Fruit fly (Drosophila melanogaster) whole organism, embryonic: ENCODE data around the gene Adgf-C.

Experiments used
- Bgb ChIP-seq: fragments of 200-800 bp; sonication (Bioruptor generic); IDR thresholded peaks from 2 replicates; pipeline ENCODE4 v1.3.6; 2022; ENCODE audit warnings: missing biosample characterization, missing genetic modification characterization; ENCODE audit not compliant: partially characterized antibody
- CG10654 ChIP-seq: fragments of 200-800 bp; sonication (Bioruptor generic); optimal IDR thresholded peaks from 2 replicates; lab custom pipeline; 2016; ENCODE audit warnings: missing biosample characterization, missing genetic modification characterization
- CG12155 ChIP-seq: fragments of 200-800 bp; sonication (Bioruptor generic); optimal IDR thresholded peaks from 3 replicates; lab custom pipeline; 2016; ENCODE audit warnings: missing biosample characterization, missing genetic modification characterization
- CG15073 ChIP-seq: fragments of 200-800 bp; sonication (Bioruptor generic); optimal IDR thresholded peaks from 2 replicates; lab custom pipeline; 2016; ENCODE audit warnings: missing biosample characterization, missing genetic modification characterization
- CG15269 ChIP-seq: fragments of 200-800 bp; sonication (Bioruptor generic); optimal IDR thresholded peaks from 2 replicates; lab custom pipeline; 2018; ENCODE audit warnings: missing biosample characterization, mild to moderate bottlenecking, missing genetic modification characterization, moderate library complexity
- CG15514 ChIP-seq: fragments of 200-800 bp; sonication (Bioruptor generic); optimal IDR thresholded peaks from 3 replicates; lab custom pipeline; 2017; ENCODE audit warnings: missing biosample characterization, missing genetic modification characterization, mild to moderate bottlenecking, moderate library complexity, missing genetic modification reagents
- CG1602 ChIP-seq: fragments of 200-800 bp; sonication (Bioruptor generic); optimal IDR thresholded peaks from 3 replicates; lab custom pipeline; 2016; ENCODE audit warnings: missing biosample characterization, missing genetic modification characterization
- CG16863 ChIP-seq: fragments of 200-800 bp; sonication (Bioruptor generic); optimal IDR thresholded peaks from 3 replicates; lab custom pipeline; 2016; ENCODE audit warnings: missing biosample characterization, missing genetic modification characterization
- CG1832 ChIP-seq: fragments of 200-800 bp; sonication (Bioruptor generic); optimal IDR thresholded peaks from 2 replicates; lab custom pipeline; 2017; ENCODE audit warnings: missing biosample characterization, mild to moderate bottlenecking, missing genetic modification characterization, inconsistent platforms
- CG32772 ChIP-seq: fragments of 200-800 bp; sonication (Bioruptor generic); IDR thresholded peaks from 2 replicates; pipeline ENCODE4 v1.3.6; 2022; ENCODE audit warnings: missing biosample characterization, missing genetic modification characterization
- CG33557 ChIP-seq: fragments of 200-800 bp; sonication (Bioruptor generic); optimal IDR thresholded peaks from 2 replicates; lab custom pipeline; 2019; ENCODE audit warnings: missing biosample characterization, mild to moderate bottlenecking, missing genetic modification characterization, moderate library complexity
- CG34376 ChIP-seq: fragments of 200-800 bp; sonication (Bioruptor generic); optimal IDR thresholded peaks from 2 replicates; lab custom pipeline; 2018; ENCODE audit warnings: missing biosample characterization, mild to moderate bottlenecking, missing genetic modification characterization
- CG3838 ChIP-seq: fragments of 200-800 bp; sonication (Bioruptor generic); optimal IDR thresholded peaks from 3 replicates; lab custom pipeline; 2016; ENCODE audit warnings: missing biosample characterization, missing genetic modification characterization
- CG3847 ChIP-seq: fragments of 200-800 bp; sonication (Bioruptor generic); IDR thresholded peaks from 2 replicates; pipeline ENCODE4 v1.3.6; 2022; ENCODE audit warnings: missing biosample characterization, missing genetic modification characterization
- CG5245 ChIP-seq: fragments of 200-800 bp; sonication (Bioruptor generic); optimal IDR thresholded peaks from 3 replicates; lab custom pipeline; 2016; ENCODE audit warnings: missing biosample characterization, missing genetic modification characterization
- CG6683 ChIP-seq: fragments of 200-800 bp; sonication (Bioruptor generic); optimal IDR thresholded peaks from 2 replicates; lab custom pipeline; 2017; ENCODE audit warnings: missing biosample characterization, mild to moderate bottlenecking, missing genetic modification characterization, missing genetic modification reagents
- CG7372 ChIP-seq: fragments of 200-800 bp; sonication (Bioruptor generic); IDR thresholded peaks from 2 replicates; pipeline ENCODE4 v1.3.6; 2022; ENCODE audit warnings: missing biosample characterization, missing genetic modification characterization
- CG8089 ChIP-seq: fragments of 200-800 bp; sonication (Bioruptor generic); optimal IDR thresholded peaks from 3 replicates; lab custom pipeline; 2016; ENCODE audit warnings: missing biosample characterization, missing genetic modification characterization
- CG9609 ChIP-seq: fragments of 200-800 bp; sonication (Bioruptor generic); optimal IDR thresholded peaks from 3 replicates; lab custom pipeline; 2016; ENCODE audit warnings: missing biosample characterization, missing genetic modification characterization
- Dad ChIP-seq: fragments of 200-800 bp; sonication (Bioruptor generic); optimal IDR thresholded peaks from 3 replicates; lab custom pipeline; 2016; ENCODE audit warnings: missing biosample characterization, missing genetic modification characterization
- Dip3 ChIP-seq: fragments of 200-800 bp; sonication (Bioruptor generic); optimal IDR thresholded peaks from 3 replicates; lab custom pipeline; 2016; ENCODE audit warnings: missing biosample characterization, missing genetic modification characterization
- Fer2 ChIP-seq: fragments of 200-800 bp; sonication (Bioruptor generic); optimal IDR thresholded peaks from 2 replicates; lab custom pipeline; 2018; ENCODE audit warnings: missing biosample characterization, mild to moderate bottlenecking, missing genetic modification characterization, moderate library complexity
- GATAe ChIP-seq: fragments of 200-800 bp; sonication (Bioruptor generic); conservative IDR thresholded peaks from 2 replicates; pipeline ENCODE4 v1.3.6; 2022; ENCODE audit warnings: missing biosample characterization, missing genetic modification characterization
- HHEX ChIP-seq: fragments of 200-800 bp; sonication (Bioruptor generic); optimal IDR thresholded peaks from 3 replicates; lab custom pipeline; 2017; ENCODE audit warnings: missing biosample characterization, mild to moderate bottlenecking, missing genetic modification characterization, missing genetic modification reagents
- HLHmδ ChIP-seq: fragments of 200-800 bp; sonication (Bioruptor generic); optimal IDR thresholded peaks from 2 replicates; lab custom pipeline; 2018; ENCODE audit warnings: missing biosample characterization, mild to moderate bottlenecking, missing genetic modification characterization, moderate library complexity
- Hmr ChIP-seq: fragments of 200-800 bp; sonication (Bioruptor generic); optimal IDR thresholded peaks from 3 replicates; lab custom pipeline; 2017; ENCODE audit warnings: mild to moderate bottlenecking, missing biosample characterization, missing genetic modification reagents, missing genetic modification characterization
- Hmx ChIP-seq: fragments of 200-800 bp; sonication (Bioruptor generic); optimal IDR thresholded peaks from 2 replicates; lab custom pipeline; 2016; ENCODE audit warnings: missing biosample characterization, missing genetic modification characterization
- Mad ChIP-seq: fragments of 200-800 bp; sonication (Bioruptor generic); optimal IDR thresholded peaks from 2 replicates; lab custom pipeline; 2016; ENCODE audit warnings: missing biosample characterization, missing genetic modification characterization
- Max ChIP-seq: fragments of 200-800 bp; sonication (Bioruptor generic); optimal IDR thresholded peaks from 2 replicates; lab custom pipeline; 2016; ENCODE audit warnings: missing biosample characterization, mild to moderate bottlenecking, missing genetic modification characterization
- Mes4 ChIP-seq: fragments of 200-800 bp; sonication (Bioruptor generic); optimal IDR thresholded peaks from 2 replicates; lab custom pipeline; 2016; ENCODE audit warnings: missing biosample characterization, missing genetic modification characterization
- Nf-YA ChIP-seq: fragments of 200-800 bp; sonication (Bioruptor generic); IDR thresholded peaks from 2 replicates; pipeline ENCODE4 v1.3.6; 2022; ENCODE audit warnings: missing biosample characterization, missing genetic modification characterization
- btn ChIP-seq: fragments of 200-800 bp; sonication (Bioruptor generic); optimal IDR thresholded peaks from 2 replicates; lab custom pipeline; 2016; ENCODE audit warnings: missing biosample characterization, missing genetic modification characterization
- dimm ChIP-seq: fragments of 200-800 bp; sonication (Bioruptor generic); IDR thresholded peaks from 2 replicates; pipeline ENCODE4 v1.3.6; 2022; ENCODE audit warnings: missing biosample characterization, missing genetic modification characterization
- dm ChIP-seq: fragments of 200-800 bp; sonication (Bioruptor generic); optimal IDR thresholded peaks from 3 replicates; lab custom pipeline; 2016; ENCODE audit warnings: missing biosample characterization, missing genetic modification characterization
- fru ChIP-seq: fragments of >200 bp; optimal IDR thresholded peaks from 2 replicates; lab custom pipeline; 2017
- gce ChIP-seq: fragments of 200-800 bp; sonication (Bioruptor generic); IDR thresholded peaks from 3 replicates; pipeline ENCODE4 v1.3.6; 2022; ENCODE audit warnings: missing biosample characterization, missing genetic modification characterization
- gcm ChIP-seq: fragments of 200-800 bp; sonication (Bioruptor generic); optimal IDR thresholded peaks from 2 replicates; lab custom pipeline; 2019; ENCODE audit warnings: missing biosample characterization, mild to moderate bottlenecking, missing genetic modification characterization, moderate library complexity
- hkb ChIP-seq, 2 experiments: fragments of 200-800 bp in 1 of 2; fragments of >200 bp in 1 of 2; sonication (Bioruptor generic) in 1 of 2; IDR thresholded peaks in 1 of 2; optimal IDR thresholded peaks in 1 of 2; 2 replicates each; pipeline versions ENCODE4 v1.3.6 to Lab custom; 2017 to 2022; ENCODE audit warnings: missing biosample characterization in 1 of 2, missing genetic modification characterization in 1 of 2
- jing ChIP-seq: fragments of 200-800 bp; sonication (Bioruptor generic); optimal IDR thresholded peaks from 2 replicates; lab custom pipeline; 2018; ENCODE audit warnings: missing biosample characterization, mild to moderate bottlenecking, missing genetic modification characterization
- lbe ChIP-seq: fragments of 200-800 bp; sonication (Bioruptor generic); optimal IDR thresholded peaks from 2 replicates; lab custom pipeline; 2016; ENCODE audit warnings: missing biosample characterization, mild to moderate bottlenecking, missing genetic modification characterization
- maf-S ChIP-seq: fragments of 200-800 bp; sonication (Bioruptor generic); optimal IDR thresholded peaks from 2 replicates; lab custom pipeline; 2016; ENCODE audit warnings: missing biosample characterization, missing genetic modification characterization
- odd ChIP-seq: fragments of 200-800 bp; sonication (Bioruptor generic); optimal IDR thresholded peaks from 2 replicates; lab custom pipeline; 2017; ENCODE audit warnings: missing biosample characterization, mild to moderate bottlenecking, missing genetic modification characterization
- phol ChIP-seq: fragments of 200-800 bp; sonication (Bioruptor generic); optimal IDR thresholded peaks from 3 replicates; lab custom pipeline; 2018; ENCODE audit warnings: missing biosample characterization, mild to moderate bottlenecking, missing genetic modification characterization, moderate library complexity
- schlank ChIP-seq: fragments of 200-800 bp; sonication (Bioruptor generic); optimal IDR thresholded peaks from 2 replicates; lab custom pipeline; 2018; ENCODE audit warnings: missing biosample characterization, mild to moderate bottlenecking, missing genetic modification characterization
- sens-2 ChIP-seq: fragments of 200-800 bp; sonication (Bioruptor generic); IDR thresholded peaks from 2 replicates; pipeline ENCODE4 v1.3.6; 2022; ENCODE audit warnings: missing biosample characterization, missing genetic modification characterization
- stc ChIP-seq: fragments of 200-800 bp; sonication (Bioruptor generic); IDR thresholded peaks from 2 replicates; pipeline ENCODE4 v1.3.6; 2022; ENCODE audit warnings: missing biosample characterization, missing genetic modification characterization
- trh ChIP-seq: fragments of 200-800 bp; sonication (Bioruptor generic); optimal IDR thresholded peaks from 2 replicates; lab custom pipeline; 2016; ENCODE audit warnings: missing biosample characterization, missing genetic modification characterization
- wek ChIP-seq: fragments of 200-800 bp; sonication (Bioruptor generic); optimal IDR thresholded peaks from 3 replicates; lab custom pipeline; 2018; ENCODE audit warnings: missing biosample characterization, mild to moderate bottlenecking, missing genetic modification characterization, moderate library complexity
- zfh2 ChIP-seq: fragments of 200-800 bp; sonication (Bioruptor generic); optimal IDR thresholded peaks from 2 replicates; lab custom pipeline; 2016; ENCODE audit warnings: missing biosample characterization, missing genetic modification characterization

Gene Adgf-C

DNA sequence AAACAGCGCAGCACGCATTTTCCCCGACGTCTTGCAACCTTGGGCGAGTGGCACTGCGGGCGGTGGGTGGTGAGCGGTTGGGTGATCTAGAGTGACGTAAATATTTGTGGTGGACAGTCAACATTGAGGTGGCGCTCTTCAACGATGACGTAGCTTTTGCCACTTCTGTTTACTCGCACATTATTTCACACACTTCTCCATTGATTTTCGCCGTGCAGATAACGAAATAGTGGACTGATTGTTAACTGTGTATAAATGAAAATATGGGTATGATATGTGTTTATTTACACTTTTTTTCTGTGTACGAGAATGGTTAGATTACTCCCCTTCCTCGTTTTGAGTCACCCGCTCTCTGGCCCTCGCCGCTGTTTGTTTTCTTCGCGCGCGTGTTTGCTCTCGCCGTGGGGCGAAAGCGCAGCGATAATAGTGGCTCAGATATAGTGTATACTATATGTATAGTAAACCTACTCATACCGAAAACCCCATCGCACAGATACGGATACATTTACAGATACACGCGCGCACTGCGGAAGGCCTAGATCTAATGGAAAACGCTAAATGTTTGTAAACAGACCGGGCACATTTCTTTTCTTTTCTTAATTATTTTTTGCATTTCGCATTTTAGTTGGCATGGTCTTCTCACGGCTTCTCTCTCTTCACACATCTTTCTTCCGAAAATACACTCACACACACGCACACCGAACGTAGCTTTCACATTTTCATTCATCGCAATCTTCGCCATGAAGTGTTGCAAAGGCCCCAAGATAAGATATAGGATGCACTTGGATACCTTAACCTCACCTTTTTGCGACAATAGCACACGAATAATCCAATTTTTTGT, 20.0 kb upstream of the Adgf-C start, which contains the start of gene omd (continued):
- TF ChIP-seq CG15514 (GFP tag; lab: Kevin White, UChicago) (no peak), stc (GFP tag; lab: Robert Waterston, UW) (no peak), Hmx (GFP tag; lab: Kevin White, UChicago) (no peak), CG32772 (GFP tag; lab: Robert Waterston, UW) (peak; percentile 21; the same call in 1 of the 2 replicates), jing (GFP tag; lab: Kevin White, UChicago) (no peak), HLHmδ (GFP tag; lab: Kevin White, UChicago) (peak; percentile 30), CG3847 (0 out of 2 replicates have a peak, but pooled peaks have one; percentile 15), Dip3 (no peak), lbe (GFP tag; lab: Kevin White, UChicago) (no peak), maf-S (GFP tag; lab: Kevin White, UChicago) (peak; percentile 56), gce (peak; percentile 67; the same call in 1 of the 3 replicates), Mes4 (GFP tag; lab: Kevin White, UChicago) (peak; percentile 45), CG15269 (tag; lab: Kevin White, UChicago) (no peak), CG7372 (GFP tag; lab: Robert Waterston, UW) (no peak), CG10654 (GFP tag; lab: Kevin White, UChicago) (peak; percentile 5), gcm (GFP tag; lab: Kevin White, UChicago) (no peak), CG6683 (peak; percentile 74), phol (tag; lab: Kevin White, UChicago) (no peak), HHEX (GFP tag; lab: Kevin White, UChicago) (peak; percentile 66), dm (no peak), Nf-YA (GFP tag; lab: Robert Waterston, UW) (peak; percentile 68; the same call in 1 of the 2 replicates), Mad (GFP tag; lab: Kevin White, UChicago) (peak; percentile 56), wek (GFP tag; lab: Kevin White, UChicago) (peak; percentile 80), odd (GFP tag; lab: Kevin White, UChicago) (no peak), btn (GFP tag; lab: Kevin White, UChicago) (peak; percentile 63), CG1602 (GFP tag; lab: Kevin White, UChicago) (peak; percentile 19), Hmr (GFP tag; lab: Kevin White, UChicago) (peak; percentile 83), trh (GFP tag; lab: Kevin White, UChicago) (peak; percentile 71), hkb (optimal IDR thresholded peaks at IDR 0.05; lab: Kevin White, UChicago) (no peak), hkb (GFP tag; IDR thresholded peaks at IDR 0.05; lab: Robert Waterston, UW) (peak; percentile 77), CG16863 (GFP tag; lab: Kevin White, UChicago) (peak; percentile 54), CG15073 (GFP tag; lab: Kevin White, UChicago) (no peak), CG3838 (GFP tag; lab: Kevin White, UChicago) (peak; percentile 27), CG1832 (GFP tag; lab: Kevin White, UChicago) (no peak), sens-2 (0 out of 2 replicates have a peak, but pooled peaks have one; percentile 30), CG12155 (peak; percentile 8), Dad (GFP tag; lab: Kevin White, UChicago) (peak; percentile 22), dimm (no peak), Max (GFP tag; lab: Kevin White, UChicago) (peak; percentile 31), schlank (tag; lab: Kevin White, UChicago) (peak; percentile 58), zfh2 (peak; percentile 10), CG33557 (GFP tag; lab: Kevin White, UChicago) (peak; percentile 65), CG8089 (GFP tag; lab: Kevin White, UChicago) (peak; percentile 37), CG9609 (GFP tag; lab: Kevin White, UChicago) (peak; percentile 17), GATAe (GFP tag; lab: Robert Waterston, UW) (no peak), CG34376 (GFP tag; lab: Kevin White, UChicago) (peak; percentile 96), Bgb (GFP tag; lab: Robert Waterston, UW) (0 out of 2 replicates have a peak, but pooled peaks have one; percentile 15), fru (lab: Kevin White, UChicago) (no peak), Fer2 (tag; lab: Kevin White, UChicago) (no peak), CG5245 (GFP tag; lab: Kevin White, UChicago) (peak; percentile 33)
